Worm (Caenorhabditis elegans): Measurements from ENCODE around the gene F44F4.10.

The F44F4.10 gene

ce11 chrII:10917174-10917573 is at the start of gene F44F4.10:
F44F4.10 (minus strand) TSS chrII:10917274.
- TF ChIP-seq aly-1 (tag; optimal IDR thresholded peaks at IDR 0.05) (no peak), tra-4 (tag; optimal IDR thresholded peaks at IDR 0.05) (no peak), ceh-13 (GFP tag; optimal IDR thresholded peaks at IDR 0.05) (no peak), sea-1 (GFP tag; conservative IDR thresholded peaks at IDR 0.05) (no peak), tbx-37 (GFP tag; conservative IDR thresholded peaks at IDR 0.05) (no peak)

ce11 chrII:10964748-10965147 is 47.7 kb upstream of the F44F4.10 start:
- TF ChIP-seq hmg-4 (GFP tag; optimal IDR thresholded peaks at IDR 0.05) (no peak), B0310.2 (tag; optimal IDR thresholded peaks at IDR 0.05) (no peak), scrt-1 (GFP tag; IDR thresholded peaks at IDR 0.05) (no peak), pes-1 (GFP tag; IDR thresholded peaks at IDR 0.05) (no peak), tbx-11 (GFP tag; IDR thresholded peaks at IDR 0.05) (no peak), ama-1 (optimal IDR thresholded peaks at IDR 0.05) (no peak), hnd-1 (tag; optimal IDR thresholded peaks at IDR 0.05) (no peak), ceh-36 (tag; optimal IDR thresholded peaks at IDR 0.05) (no peak), F13C5.2 (tag; optimal IDR thresholded peaks at IDR 0.05) (no peak), tra-4 (tag; optimal IDR thresholded peaks at IDR 0.05) (no peak), ets-7 (tag; optimal IDR thresholded peaks at IDR 0.05) (no peak), tbx-37 (GFP tag; conservative IDR thresholded peaks at IDR 0.05) (no peak), flt-1 (GFP tag; IDR thresholded peaks at IDR 0.05) (no peak), hmbx-1 (tag; optimal IDR thresholded peaks at IDR 0.05) (no peak), aly-1 (tag; optimal IDR thresholded peaks at IDR 0.05) (no peak), ceh-13 (GFP tag; optimal IDR thresholded peaks at IDR 0.05) (no peak)

- no peak for TF ChIP-seq hmg-4 (GFP tag; optimal IDR thresholded peaks at IDR 0.05)
- no peak for TF ChIP-seq aly-1 (tag; optimal IDR thresholded peaks at IDR 0.05)
- no peak for TF ChIP-seq ama-1 (optimal IDR thresholded peaks at IDR 0.05)
- TF ChIP-seq hmbx-1 (tag; optimal IDR thresholded peaks at IDR 0.05) = no peak
- TF ChIP-seq ceh-36 (tag; optimal IDR thresholded peaks at IDR 0.05) = no peak
- TF ChIP-seq tbx-11 (GFP tag; IDR thresholded peaks at IDR 0.05) = no peak
- TF ChIP-seq ceh-13 (GFP tag; optimal IDR thresholded peaks at IDR 0.05) = no peak
- no peak for TF ChIP-seq pes-1 (GFP tag; IDR thresholded peaks at IDR 0.05)
- no peak for TF ChIP-seq B0310.2 (tag; optimal IDR thresholded peaks at IDR 0.05)
- no peak for TF ChIP-seq F13C5.2 (tag; optimal IDR thresholded peaks at IDR 0.05)
- TF ChIP-seq sea-1 (GFP tag; conservative IDR thresholded peaks at IDR 0.05) = no peak
- TF ChIP-seq tbx-37 (GFP tag; conservative IDR thresholded peaks at IDR 0.05) = no peak
- TF ChIP-seq hnd-1 (tag; optimal IDR thresholded peaks at IDR 0.05) = no peak
- no peak for TF ChIP-seq scrt-1 (GFP tag; IDR thresholded peaks at IDR 0.05)
These were observed 42.6 kb upstream of the F44F4.10 start for ce11 chrII:10959676-10960075.

- TF ChIP-seq tbx-37 (GFP tag; conservative IDR thresholded peaks at IDR 0.05) (no peak), ets-7 (tag; optimal IDR thresholded peaks at IDR 0.05) (no peak), tbx-11 (GFP tag; IDR thresholded peaks at IDR 0.05) (no peak), ama-1 (optimal IDR thresholded peaks at IDR 0.05) (no peak), tra-4 (tag; optimal IDR thresholded peaks at IDR 0.05) (no peak), pes-1 (GFP tag; IDR thresholded peaks at IDR 0.05) (no peak), hmbx-1 (tag; optimal IDR thresholded peaks at IDR 0.05) (no peak), B0310.2 (tag; optimal IDR thresholded peaks at IDR 0.05) (no peak), hmg-4 (GFP tag; optimal IDR thresholded peaks at IDR 0.05) (no peak), hnd-1 (tag; optimal IDR thresholded peaks at IDR 0.05) (no peak), ceh-13 (GFP tag; optimal IDR thresholded peaks at IDR 0.05) (no peak), ceh-36 (tag; optimal IDR thresholded peaks at IDR 0.05) (no peak), scrt-1 (GFP tag; IDR thresholded peaks at IDR 0.05) (no peak), sea-1 (GFP tag; conservative IDR thresholded peaks at IDR 0.05) (no peak), aly-1 (tag; optimal IDR thresholded peaks at IDR 0.05) (no peak)
These were observed 42.1 kb upstream of the F44F4.10 start for ce11 chrII:10959138-10959537.

- TF ChIP-seq tbx-11 (GFP tag; IDR thresholded peaks at IDR 0.05) = no peak
These were observed 39.7 kb upstream of the F44F4.10 start, which contains the start of gene R03D7.8 for ce11 chrII:10956793-10957192. R03D7.8 (minus strand) TSS chrII:10956893.

- no peak for TF ChIP-seq pes-1 (GFP tag; IDR thresholded peaks at IDR 0.05)
- TF ChIP-seq ceh-13 (GFP tag; optimal IDR thresholded peaks at IDR 0.05) = no peak
- TF ChIP-seq sea-1 (GFP tag; conservative IDR thresholded peaks at IDR 0.05) = no peak
- TF ChIP-seq ets-7 (tag; optimal IDR thresholded peaks at IDR 0.05) = no peak
- no peak for TF ChIP-seq ceh-36 (tag; optimal IDR thresholded peaks at IDR 0.05)
These were observed 38.0 kb upstream of the F44F4.10 start for ce11 chrII:10955114-10955513.

ce11 chrII:10953065-10953464 is 36.0 kb upstream of the F44F4.10 start, which contains the start of gene nos-1:
nos-1 (minus strand) TSS chrII:10953165.
- TF ChIP-seq tbx-11 (GFP tag; IDR thresholded peaks at IDR 0.05) (no peak), F13C5.2 (tag; optimal IDR thresholded peaks at IDR 0.05) (no peak), ceh-36 (tag; optimal IDR thresholded peaks at IDR 0.05) (no peak), hnd-1 (tag; optimal IDR thresholded peaks at IDR 0.05) (no peak), hmbx-1 (tag; optimal IDR thresholded peaks at IDR 0.05) (no peak), ets-7 (tag; optimal IDR thresholded peaks at IDR 0.05) (no peak), ceh-13 (GFP tag; optimal IDR thresholded peaks at IDR 0.05) (no peak), tra-4 (tag; optimal IDR thresholded peaks at IDR 0.05) (no peak), sea-1 (GFP tag; conservative IDR thresholded peaks at IDR 0.05) (no peak)

ce11 chrII:10950107-10950679 is 33.1 kb upstream of the F44F4.10 start, which contains the start of gene gst-5:
gst-5 (plus strand) TSS chrII:10950352.
- no peak for TF ChIP-seq ets-7 (tag; optimal IDR thresholded peaks at IDR 0.05)
- no peak for TF ChIP-seq pes-1 (GFP tag; IDR thresholded peaks at IDR 0.05)
